Worm (Caenorhabditis elegans): ENCODE measurements around the gene F44F4.10.

- TF ChIP-seq ztf-11 (tag; optimal IDR thresholded peaks at IDR 0.05) (no peak), unc-62 (GFP tag; optimal IDR thresholded peaks at IDR 0.05) (no peak)
Observed at ce11 chrII:10898998-10899397, 18.1 kb downstream of the F44F4.10 start.
